Worm (Caenorhabditis elegans) whole organism, L1 larva: Measurements from ENCODE around the gene ceh-38.

Experiments
- C34B4.2 ChIP-seq: sonication (generic microtip); optimal IDR thresholded peaks from 2 replicates; lab custom pipeline; 2017; ENCODE audit warnings: mild to moderate bottlenecking, missing genetic modification characterization, missing compliant biosample characterization
- F16B12.6 ChIP-seq: fragments of 150-350 bp; optimal IDR thresholded peaks from 2 replicates; lab custom pipeline; 2014; ENCODE audit warnings: missing biosample characterization, missing genetic modification characterization
- Y116A8C.19 ChIP-seq: sonication (generic microtip); optimal IDR thresholded peaks from 2 replicates; lab custom pipeline; 2016; ENCODE audit warnings: missing compliant biosample characterization, missing genetic modification characterization, borderline replicate concordance
- alr-1 ChIP-seq: fragments of 200-800 bp; sonication (Bioruptor generic); optimal IDR thresholded peaks from 2 replicates; lab custom pipeline; 2018; ENCODE audit warnings: borderline replicate concordance, mild to moderate bottlenecking, missing genetic modification characterization, missing compliant biosample characterization
- aly-2 ChIP-seq: fragments of 150-350 bp; optimal IDR thresholded peaks from 2 replicates; lab custom pipeline; 2014; ENCODE audit warnings: missing biosample characterization, missing genetic modification characterization
- ceh-82 ChIP-seq, 3 experiments: fragments of 150-350 bp in 1 of 3; sonication (generic microtip) in 2 of 3; optimal IDR thresholded peaks; 2 replicates each; lab custom pipeline; 2014 to 2017; ENCODE audit warnings: missing biosample characterization in 3 of 3, missing genetic modification characterization in 3 of 3
- ceh-88 ChIP-seq: fragments of 200-800 bp; sonication (Bioruptor generic); IDR thresholded peaks from 2 replicates; pipeline ENCODE4 v1.3.6; 2022; ENCODE audit warnings: missing genetic modification characterization, missing compliant biosample characterization
- ces-1 ChIP-seq: fragments of 150-350 bp; optimal IDR thresholded peaks from 2 replicates; lab custom pipeline; 2014; ENCODE audit warnings: missing biosample characterization, missing genetic modification reagents, missing genetic modification characterization
- efl-1 ChIP-seq, 4 experiments: fragments of 150-350 bp; optimal IDR thresholded peaks in 3 of 4; peaks in 1 of 4; 1 replicate in 1 of 4; 2 replicates in 3 of 4; lab custom pipeline; 2014; ENCODE audit warnings: missing biosample characterization in 2 of 4, missing genetic modification characterization in 2 of 4, missing genetic modification reagents in 2 of 4
- egl-13 ChIP-seq: sonication (generic microtip); optimal IDR thresholded peaks from 2 replicates; lab custom pipeline; 2016; ENCODE audit warnings: missing genotype, missing genetic modification reagents, missing genetic modification characterization, missing compliant biosample characterization
- elt-2 ChIP-seq: sonication (generic microtip); optimal IDR thresholded peaks from 2 replicates; lab custom pipeline; 2016; ENCODE audit warnings: missing genetic modification characterization, mild to moderate bottlenecking, inconsistent platforms, missing compliant biosample characterization, missing genetic modification reagents
- ets-5 ChIP-seq: fragments of 200-800 bp; sonication (Bioruptor generic); IDR thresholded peaks from 2 replicates; pipeline ENCODE4 v1.3.6; 2022; ENCODE audit warnings: missing genetic modification characterization, missing compliant biosample characterization
- fkh-8 ChIP-seq: sonication (generic microtip); optimal IDR thresholded peaks from 2 replicates; lab custom pipeline; 2016; ENCODE audit warnings: mild to moderate bottlenecking, missing genetic modification characterization, missing compliant biosample characterization
- hlh-4 ChIP-seq: sonication (generic microtip); optimal IDR thresholded peaks from 2 replicates; lab custom pipeline; 2016; ENCODE audit warnings: mild to moderate bottlenecking, missing genetic modification characterization, missing compliant biosample characterization
- hpl-2 ChIP-seq: fragments of 150-350 bp; optimal IDR thresholded peaks from 2 replicates; lab custom pipeline; 2014; ENCODE audit warnings: missing biosample characterization, missing genetic modification reagents, missing genetic modification characterization
- irx-1 ChIP-seq: sonication (generic microtip); optimal IDR thresholded peaks from 2 replicates; lab custom pipeline; 2016; ENCODE audit warnings: missing genetic modification characterization, missing compliant biosample characterization
- lin-13 ChIP-seq: fragments of 150-350 bp; optimal IDR thresholded peaks from 2 replicates; lab custom pipeline; 2014; ENCODE audit warnings: missing biosample characterization, missing genetic modification reagents, missing genetic modification characterization
- lin-35 ChIP-seq, 2 experiments: fragments of 150-350 bp; optimal IDR thresholded peaks; 2 replicates each; lab custom pipeline; 2014; ENCODE audit warnings: missing biosample characterization in 2 of 2, missing genetic modification characterization in 2 of 2, missing genetic modification reagents in 2 of 2
- mab-9 ChIP-seq: fragments of 200-800 bp; sonication (Bioruptor generic); IDR thresholded peaks from 2 replicates; pipeline ENCODE4 v1.3.6; 2022; ENCODE audit warnings: missing genetic modification reagents, missing genetic modification characterization, missing compliant biosample characterization
- mdl-1 ChIP-seq, 2 experiments: fragments of 150-350 bp; optimal IDR thresholded peaks; 2 replicates each; lab custom pipeline; 2014 to 2017; ENCODE audit warnings: missing biosample characterization in 2 of 2, missing genetic modification characterization in 2 of 2, inconsistent platforms in 1 of 2
- nhr-11 ChIP-seq: fragments of 150-350 bp; optimal IDR thresholded peaks from 2 replicates; lab custom pipeline; 2014; ENCODE audit warnings: missing biosample characterization, missing genetic modification characterization
- nhr-12 ChIP-seq: sonication (generic microtip); optimal IDR thresholded peaks from 2 replicates; lab custom pipeline; 2017; ENCODE audit warnings: missing biosample characterization, missing genetic modification characterization
- nhr-20 ChIP-seq: sonication (generic microtip); optimal IDR thresholded peaks from 2 replicates; lab custom pipeline; 2016; ENCODE audit warnings: mild to moderate bottlenecking, missing genetic modification characterization, missing compliant biosample characterization
- nhr-237 ChIP-seq: fragments of 150-350 bp; optimal IDR thresholded peaks from 2 replicates; lab custom pipeline; 2014; ENCODE audit warnings: missing biosample characterization, missing genetic modification characterization
- nhr-47 ChIP-seq: sonication (generic microtip); optimal IDR thresholded peaks from 2 replicates; lab custom pipeline; 2016; ENCODE audit warnings: mild to moderate bottlenecking, missing genetic modification characterization, moderate library complexity, missing compliant biosample characterization
- nhr-77 ChIP-seq: fragments of 150-350 bp; optimal IDR thresholded peaks from 2 replicates; lab custom pipeline; 2014; ENCODE audit warnings: missing biosample characterization, missing genetic modification characterization
- nhr-84 ChIP-seq: sonication (generic microtip); optimal IDR thresholded peaks from 2 replicates; lab custom pipeline; 2017; ENCODE audit warnings: missing biosample characterization, missing genetic modification characterization
- pag-3 ChIP-seq: sonication (generic microtip); optimal IDR thresholded peaks from 2 replicates; lab custom pipeline; 2017; ENCODE audit warnings: missing genetic modification characterization, mild to moderate bottlenecking, missing compliant biosample characterization, antibody characterized with exemption, borderline replicate concordance; ENCODE audit not compliant: insufficient read depth
- pax-3 ChIP-seq: fragments of 200-800 bp; sonication (Bioruptor generic); optimal IDR thresholded peaks from 2 replicates; lab custom pipeline; 2018; ENCODE audit warnings: mild to moderate bottlenecking, missing genetic modification characterization, moderate library complexity, missing compliant biosample characterization
- rnt-1 ChIP-seq: sonication (generic microtip); optimal IDR thresholded peaks from 2 replicates; lab custom pipeline; 2016; ENCODE audit warnings: mild to moderate bottlenecking, missing genetic modification characterization, moderate library complexity, missing compliant biosample characterization
- sox-4 ChIP-seq: sonication (generic microtip); optimal IDR thresholded peaks from 2 replicates; lab custom pipeline; 2016; ENCODE audit warnings: missing genetic modification characterization, missing compliant biosample characterization
- sup-37 ChIP-seq: fragments of 200-800 bp; sonication (Bioruptor generic); optimal IDR thresholded peaks from 2 replicates; lab custom pipeline; 2018; ENCODE audit warnings: mild to moderate bottlenecking, missing genetic modification characterization, missing compliant biosample characterization
- swsn-7 ChIP-seq: sonication (generic microtip); optimal IDR thresholded peaks from 2 replicates; lab custom pipeline; 2016; ENCODE audit warnings: missing genetic modification characterization, missing compliant biosample characterization
- unc-130 ChIP-seq: fragments of 150-350 bp; optimal IDR thresholded peaks from 2 replicates; lab custom pipeline; 2017; ENCODE audit warnings: missing biosample characterization, missing genetic modification characterization, inconsistent platforms
- unc-30 ChIP-seq: sonication (generic microtip); optimal IDR thresholded peaks from 2 replicates; lab custom pipeline; 2017; ENCODE audit warnings: missing biosample characterization, missing genetic modification characterization
- unc-86 ChIP-seq: sonication (generic microtip); optimal IDR thresholded peaks from 2 replicates; lab custom pipeline; 2016; ENCODE audit warnings: missing genetic modification characterization, missing compliant biosample characterization
- unc-98 ChIP-seq: fragments of 200-800 bp; sonication (Bioruptor generic); IDR thresholded peaks from 2 replicates; pipeline ENCODE4 v1.3.6; 2022; ENCODE audit warnings: missing genetic modification characterization, missing compliant biosample characterization
- zag-1 ChIP-seq: fragments of 150-350 bp; optimal IDR thresholded peaks from 2 replicates; lab custom pipeline; 2014; ENCODE audit warnings: missing biosample characterization, missing genetic modification characterization
- zip-4 ChIP-seq: fragments of 200-800 bp; sonication (Bioruptor generic); optimal IDR thresholded peaks from 2 replicates; lab custom pipeline; 2018; ENCODE audit warnings: mild to moderate bottlenecking, missing genetic modification characterization, moderate library complexity, missing compliant biosample characterization
- ztf-11 ChIP-seq, 2 experiments: sonication (generic microtip); optimal IDR thresholded peaks; 2 replicates each; lab custom pipeline; 2016 to 2017; ENCODE audit warnings: missing genetic modification characterization in 2 of 2, missing biosample characterization in 1 of 2, missing compliant biosample characterization in 1 of 2
- ztf-4 ChIP-seq: fragments of 150-350 bp; optimal IDR thresholded peaks from 2 replicates; lab custom pipeline; 2014; ENCODE audit warnings: missing biosample characterization, missing genetic modification characterization

The ceh-38 gene

ce11 chrII:6943299-6944051, 7.9 kb upstream of the ceh-38 start (continued):
- no peak for TF ChIP-seq pax-3
- TF ChIP-seq ztf-11 (tag; optimal IDR thresholded peaks at IDR 0.05; lab: Kevin White, UChicago) = no peak
- TF ChIP-seq hlh-4 (tag; lab: Kevin White, UChicago) = no peak
- no peak for TF ChIP-seq mdl-1 (tag; optimal IDR thresholded peaks at IDR 0.05; lab: Kevin White, UChicago)
- no peak for TF ChIP-seq sox-4 (tag; lab: Kevin White, UChicago)
- no peak for TF ChIP-seq mab-9 (GFP tag; lab: Robert Waterston, UW)
- TF ChIP-seq fkh-8 (tag; lab: Kevin White, UChicago) = peak; percentile 49
- no peak for TF ChIP-seq ces-1 (GFP tag; lab: Kevin White, UChicago)
- TF ChIP-seq efl-1 (optimal IDR thresholded peaks at IDR 0.05; lab: Kevin White, UChicago) = peak in 1 of 2 experiments; percentile 3
- peak in 1 of 2 experiments; percentile 79 for TF ChIP-seq efl-1 (GFP tag; optimal IDR thresholded peaks at IDR 0.05 in 1 of 2; lab: Kevin White, UChicago)
- TF ChIP-seq elt-2 (tag; lab: Kevin White, UChicago) = peak; percentile 18
- TF ChIP-seq zag-1 (tag; lab: Kevin White, UChicago) = no peak

- no peak for TF ChIP-seq alr-1 (tag; lab: Kevin White, UChicago)
- TF ChIP-seq aly-2 = peak; percentile 7
- TF ChIP-seq nhr-47 (tag; lab: Kevin White, UChicago) = no peak
- TF ChIP-seq ztf-4 (tag; lab: Kevin White, UChicago) = peak; percentile 10
These were observed 3.9 kb downstream of the ceh-38 start for ce11 chrII:6955084-6955697.

- TF ChIP-seq ztf-11 (tag; optimal IDR thresholded peaks at IDR 0.05; lab: Kevin White, UChicago) = no peak
- TF ChIP-seq Y116A8C.19 = no peak
- no peak for TF ChIP-seq unc-130 (tag; lab: Kevin White, UChicago)
- TF ChIP-seq ceh-88 (GFP tag; lab: Robert Waterston, UW) = no peak
- no peak for TF ChIP-seq unc-86 (tag; lab: Kevin White, UChicago)
- TF ChIP-seq C34B4.2 (tag; lab: Kevin White, UChicago) = no peak
- TF ChIP-seq pax-3 = no peak
These were observed 6.8 kb downstream of the ceh-38 start for ce11 chrII:6958136-6958535.

- TF ChIP-seq lin-13 (GFP tag; lab: Kevin White, UChicago) = no peak
- no peak for TF ChIP-seq swsn-7 (tag; lab: Kevin White, UChicago)
- TF ChIP-seq, all 84 proteins: peak for 0
These were observed 14.2 kb downstream of the ceh-38 start, which contains the start of gene tra-2 for ce11 chrII:6965573-6965972. tra-2 (minus strand) TSS chrII:6965673.

- TF ChIP-seq nhr-84 (tag; lab: Kevin White, UChicago) (no peak), ztf-4 (tag; lab: Kevin White, UChicago) (no peak), mdl-1 (tag; optimal IDR thresholded peaks at IDR 0.05; lab: Kevin White, UChicago) (no peak), nhr-77 (tag; lab: Kevin White, UChicago) (no peak), nhr-12 (tag; lab: Kevin White, UChicago) (no peak), ceh-88 (GFP tag; lab: Robert Waterston, UW) (no peak), sup-37 (GFP tag; lab: Kevin White, UChicago) (no peak), unc-98 (GFP tag; lab: Robert Waterston, UW) (no peak), zip-4 (GFP tag; lab: Kevin White, UChicago) (no peak), lin-35 (GFP tag; optimal IDR thresholded peaks at IDR 0.05; lab: Kevin White, UChicago) (peak; percentile 50 to 68), Y116A8C.19 (no peak), ceh-82 (tag; optimal IDR thresholded peaks at IDR 0.05; lab: Kevin White, UChicago) (peak in 1 of 3 experiments; percentile 35), efl-1 (optimal IDR thresholded peaks at IDR 0.05; lab: Kevin White, UChicago) (peak; percentile 45 to 59), efl-1 (GFP tag; optimal IDR thresholded peaks at IDR 0.05 in 1 of 2; lab: Kevin White, UChicago) (peak; percentile 51 to 95), ces-1 (GFP tag; lab: Kevin White, UChicago) (no peak), nhr-11 (no peak), pag-3 (tag; lab: Kevin White, UChicago) (no peak), nhr-237 (tag; lab: Kevin White, UChicago) (no peak), ets-5 (no peak), unc-30 (no peak), F16B12.6 (tag; lab: Kevin White, UChicago) (peak; percentile 44), egl-13 (tag; lab: Kevin White, UChicago) (no peak), swsn-7 (tag; lab: Kevin White, UChicago) (no peak), nhr-20 (no peak), irx-1 (tag; lab: Kevin White, UChicago) (no peak), hpl-2 (GFP tag; lab: Kevin White, UChicago) (no peak), rnt-1 (tag; lab: Kevin White, UChicago) (peak; percentile 12)
These were observed 16.3 kb downstream of the ceh-38 start, which contains the start of gene eif-2Bgamma for ce11 chrII:6967618-6968017. eif-2Bgamma (minus strand) TSS chrII:6967648.
